Fruit fly (Drosophila melanogaster): ENCODE measurements around the gene CG10098.

CG10098 gene

dm6 chr3R:7122172-7123072, 1.9 kb upstream of the CG10098 start (continued):
- TF ChIP-seq tna (GFP tag; IDR thresholded peaks at IDR 0.05; ENCODE audit: partially characterized antibody) (no peak), Nf-YC (tag; optimal IDR thresholded peaks at IDR 0.05) (no peak), Jarid2 (GFP tag; optimal IDR thresholded peaks at IDR 0.05) (no peak), mirr (GFP tag; optimal IDR thresholded peaks at IDR 0.05) (peak; percentile 76), CG4617 (GFP tag; optimal IDR thresholded peaks at IDR 0.05; ENCODE audit: borderline replicate concordance) (no peak), CG6254 (GFP tag; optimal IDR thresholded peaks at IDR 0.05) (no peak), fd64A (GFP tag; optimal IDR thresholded peaks at IDR 0.05) (no peak), grn (GFP tag; optimal IDR thresholded peaks at IDR 0.05) (no peak), CG31441 (GFP tag; IDR thresholded peaks at IDR 0.05) (no peak), H2.0 (GFP tag; IDR thresholded peaks at IDR 0.05) (no peak), tio (GFP tag; optimal IDR thresholded peaks at IDR 0.05) (no peak), z (GFP tag; IDR thresholded peaks at IDR 0.05) (no peak), TFAM (GFP tag; optimal IDR thresholded peaks at IDR 0.05) (no peak), sd (tag; optimal IDR thresholded peaks at IDR 0.05) (peak; percentile 91), dm (GFP tag; optimal IDR thresholded peaks at IDR 0.05) (no peak), kah (GFP tag; optimal IDR thresholded peaks at IDR 0.05) (no peak), Adf1 (GFP tag; IDR thresholded peaks at IDR 0.05) (no peak; the same call in 1 of the 2 replicates), CG32772 (GFP tag; IDR thresholded peaks at IDR 0.05) (no peak), MESR4 (GFP tag; optimal IDR thresholded peaks at IDR 0.05) (no peak), CG17612 (GFP tag; IDR thresholded peaks at IDR 0.05) (no peak), CG10462 (GFP tag; optimal IDR thresholded peaks at IDR 0.05) (no peak), CG14965 (GFP tag; optimal IDR thresholded peaks at IDR 0.05; ENCODE audit: borderline replicate concordance) (no peak), Max (GFP tag; optimal IDR thresholded peaks at IDR 0.05) (no peak), CG17359 (tag; optimal IDR thresholded peaks at IDR 0.05) (no peak), CG11504 (tag; optimal IDR thresholded peaks at IDR 0.05) (no peak), Dad (GFP tag; optimal IDR thresholded peaks at IDR 0.05) (no peak), psq (GFP tag; optimal IDR thresholded peaks at IDR 0.05) (no peak), CG2678 (tag; optimal IDR thresholded peaks at IDR 0.05) (no peak), CG14050 (GFP tag; IDR thresholded peaks at IDR 0.05) (no peak), Hr78 (GFP tag; optimal IDR thresholded peaks at IDR 0.05) (peak in 1 of 2 experiments; percentile 8), Chrac-16 (GFP tag; optimal IDR thresholded peaks at IDR 0.05) (no peak), Ets97D (GFP tag; optimal IDR thresholded peaks at IDR 0.05) (no peak), CG8281 (tag; optimal IDR thresholded peaks at IDR 0.05) (no peak), sna (GFP tag; IDR thresholded peaks at IDR 0.05; ENCODE audit: partially characterized antibody) (no peak), Aef1 (GFP tag; IDR thresholded peaks at IDR 0.05) (no peak), CG11085 (GFP tag; IDR thresholded peaks at IDR 0.05) (no peak), kay (GFP tag; optimal IDR thresholded peaks at IDR 0.05) (no peak), CG4730 (GFP tag; IDR thresholded peaks at IDR 0.05) (no peak), B-H2 (GFP tag; optimal IDR thresholded peaks at IDR 0.05) (no peak), her (GFP tag; optimal IDR thresholded peaks at IDR 0.05) (no peak), CG42726 (GFP tag; IDR thresholded peaks at IDR 0.05; ENCODE audit: partially characterized antibody) (no peak), Neu2 (GFP tag; optimal IDR thresholded peaks at IDR 0.05; ENCODE audit: borderline replicate concordance) (no peak), oc (tag; optimal IDR thresholded peaks at IDR 0.05) (no peak), Gug (GFP tag; IDR thresholded peaks at IDR 0.05) (no peak), slbo (GFP tag; IDR thresholded peaks at IDR 0.05) (no peak), gfzf (GFP tag; optimal IDR thresholded peaks at IDR 0.05) (no peak), CG16863 (GFP tag; optimal IDR thresholded peaks at IDR 0.05) (no peak), abd-A (tag; optimal IDR thresholded peaks at IDR 0.05) (no peak), Fer2 (tag; optimal IDR thresholded peaks at IDR 0.05) (no peak)
